Worm (Caenorhabditis elegans) whole organism, L4 larva: ENCODE results near the gene fbxa-78.

Source experiments
- F49E8.2 ChIP-seq: sonication (generic microtip); optimal IDR thresholded peaks from 2 replicates; lab custom pipeline; 2016; ENCODE audit warnings: missing compliant biosample characterization, mild to moderate bottlenecking, missing genetic modification characterization, borderline replicate concordance
- jun-1 ChIP-seq: fragments of 150-350 bp; optimal IDR thresholded peaks from 2 replicates; lab custom pipeline; 2014; ENCODE audit warnings: missing biosample characterization, missing genetic modification reagents, missing genetic modification characterization
- lir-3 ChIP-seq: sonication (generic microtip); optimal IDR thresholded peaks from 2 replicates; lab custom pipeline; 2016; ENCODE audit warnings: mild to moderate bottlenecking, missing genetic modification characterization, missing compliant biosample characterization
- nhr-11 ChIP-seq: fragments of 150-350 bp; optimal IDR thresholded peaks from 2 replicates; lab custom pipeline; 2014; ENCODE audit warnings: missing biosample characterization, missing genetic modification characterization
- nhr-28 ChIP-seq: fragments of 150-350 bp; optimal IDR thresholded peaks from 2 replicates; lab custom pipeline; 2014; ENCODE audit warnings: missing biosample characterization, missing genetic modification characterization
- nhr-76 ChIP-seq: fragments of 150-350 bp; optimal IDR thresholded peaks from 2 replicates; lab custom pipeline; 2014; ENCODE audit warnings: missing biosample characterization, missing genetic modification characterization
- pha-4 ChIP-seq, 2 experiments: fragments of 150-350 bp in 1 of 2; fragments of 200-800 bp in 1 of 2; sonication (Bioruptor generic) in 1 of 2; IDR thresholded peaks in 1 of 2; optimal IDR thresholded peaks in 1 of 2; 2 replicates each; pipeline versions ENCODE4 v1.3.6 to Lab custom; 2014 to 2022; ENCODE audit warnings: missing genetic modification characterization in 2 of 2, missing genetic modification reagents in 2 of 2, missing biosample characterization in 1 of 2, missing compliant biosample characterization in 1 of 2
- set-16 ChIP-seq: fragments of 200-800 bp; sonication (Bioruptor generic); IDR thresholded peaks from 2 replicates; pipeline ENCODE4 v1.3.6; 2022; ENCODE audit warnings: missing genetic modification reagents, missing genetic modification characterization, missing compliant biosample characterization
- unc-39 ChIP-seq: sonication (generic microtip); optimal IDR thresholded peaks from 2 replicates; lab custom pipeline; 2017; ENCODE audit warnings: missing biosample characterization, missing genetic modification characterization
- zag-1 ChIP-seq: fragments of 150-350 bp; optimal IDR thresholded peaks from 2 replicates; lab custom pipeline; 2014; ENCODE audit warnings: missing biosample characterization, missing genetic modification characterization
- ztf-11 ChIP-seq: fragments of 150-350 bp; optimal IDR thresholded peaks from 2 replicates; lab custom pipeline; 2014; ENCODE audit warnings: missing biosample characterization, missing genetic modification characterization

DNA sequence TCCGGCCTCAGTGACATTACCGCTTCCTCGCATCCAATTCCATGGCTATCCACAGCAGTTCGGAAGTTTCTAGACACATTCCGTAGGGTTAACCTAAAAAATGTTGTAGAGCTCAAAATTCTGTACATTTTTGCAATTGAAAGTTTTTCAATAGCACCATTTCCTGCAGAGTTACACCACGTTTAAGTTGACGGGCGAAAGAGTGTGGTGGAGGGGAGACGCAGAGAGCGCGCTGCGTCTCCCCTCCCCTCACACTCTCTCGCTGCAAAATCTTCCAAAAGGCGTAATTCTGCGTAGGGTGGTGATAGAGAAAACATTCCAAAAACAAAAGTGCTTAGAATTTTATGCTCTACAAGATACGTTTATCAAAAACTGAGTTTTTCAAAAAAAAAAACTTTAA lies 9.9 kb downstream of the fbxa-78 start:
- TF ChIP-seq nhr-11 (tag; lab: Kevin White, UChicago) (no peak), ztf-11 (tag; lab: Kevin White, UChicago) (no peak), jun-1 (no peak), unc-39 (tag; lab: Kevin White, UChicago) (no peak), nhr-28 (tag; lab: Kevin White, UChicago) (no peak), lir-3 (tag; lab: Kevin White, UChicago) (no peak), nhr-76 (tag; lab: Kevin White, UChicago) (no peak), zag-1 (tag; lab: Kevin White, UChicago) (no peak), set-16 (GFP tag; lab: Robert Waterston, UW) (no peak), pha-4 (GFP tag; IDR thresholded peaks at IDR 0.05; lab: Robert Waterston, UW) (no peak), pha-4 (tag; optimal IDR thresholded peaks at IDR 0.05; lab: Kevin White, UChicago) (no peak), F49E8.2 (tag; lab: Kevin White, UChicago) (no peak)
